Worm (Caenorhabditis elegans): ENCODE data around the gene frpr-14.

Gene frpr-14

ce11 chrII:675822-676221 is 25.1 kb downstream of the frpr-14 start:
- TF ChIP-seq ceh-19 (GFP tag; optimal IDR thresholded peaks at IDR 0.05) (no peak), ceh-48 (tag; optimal IDR thresholded peaks at IDR 0.05) (no peak), tbx-2 (tag; optimal IDR thresholded peaks at IDR 0.05) (no peak), F13H6.1 (tag; optimal IDR thresholded peaks at IDR 0.05) (no peak), ceh-2 (tag; optimal IDR thresholded peaks at IDR 0.05) (no peak), ceh-30 (tag; optimal IDR thresholded peaks at IDR 0.05) (no peak), ama-1 (optimal IDR thresholded peaks at IDR 0.05) (no peak), unc-55 (GFP tag; optimal IDR thresholded peaks at IDR 0.05) (no peak), unc-3 (GFP tag; conservative IDR thresholded peaks at IDR 0.05) (no peak), unc-3 (tag; optimal IDR thresholded peaks at IDR 0.05) (no peak), eyg-1 (tag; optimal IDR thresholded peaks at IDR 0.05) (no peak), hlh-15 (tag; optimal IDR thresholded peaks at IDR 0.05) (no peak), hlh-13 (GFP tag; optimal IDR thresholded peaks at IDR 0.05) (no peak), ref-2 (tag; optimal IDR thresholded peaks at IDR 0.05) (no peak), dve-1 (tag; optimal IDR thresholded peaks at IDR 0.05) (no peak)

- TF ChIP-seq zip-5 (tag; optimal IDR thresholded peaks at IDR 0.05) (no peak), unc-3 (GFP tag; conservative IDR thresholded peaks at IDR 0.05) (no peak), unc-3 (tag; optimal IDR thresholded peaks at IDR 0.05) (no peak), ceh-9 (tag; optimal IDR thresholded peaks at IDR 0.05) (no peak), pag-3 (tag; optimal IDR thresholded peaks at IDR 0.05; ENCODE audit: borderline replicate concordance) (no peak), ttx-3 (tag; optimal IDR thresholded peaks at IDR 0.05) (no peak), pat-9 (tag; optimal IDR thresholded peaks at IDR 0.05) (no peak), sdc-2 (tag; optimal IDR thresholded peaks at IDR 0.05) (no peak), ztf-16 (tag; optimal IDR thresholded peaks at IDR 0.05) (no peak), odd-2 (tag; optimal IDR thresholded peaks at IDR 0.05) (no peak)
These were observed 27.8 kb downstream of the frpr-14 start, which contains the start of gene T02H6.9 for ce11 chrII:678581-678980. Gene T02H6.9 (plus strand): TSS chrII:678881.

- no peak for TF ChIP-seq ceh-18 (tag; optimal IDR thresholded peaks at IDR 0.05)
- no peak for TF ChIP-seq syd-9 (tag; optimal IDR thresholded peaks at IDR 0.05)
- TF ChIP-seq C08G9.2 (tag; optimal IDR thresholded peaks at IDR 0.05): no peak
- no peak for TF ChIP-seq pha-2 (tag; optimal IDR thresholded peaks at IDR 0.05)
These were observed 29.9 kb downstream of the frpr-14 start, which contains the start of the genes T02H6.10 and T02H6.8 for ce11 chrII:680612-681011. Gene T02H6.10 (minus strand): TSS chrII:680712. Gene T02H6.8 (plus strand): TSS chrII:680832.

ce11 chrII:682326-682725 is 31.6 kb downstream of the frpr-14 start, which contains the start of gene T02H6.7:
Gene T02H6.7 (plus strand): TSS chrII:682626.
- no peak for TF ChIP-seq ets-4 (tag; optimal IDR thresholded peaks at IDR 0.05)

DNA sequence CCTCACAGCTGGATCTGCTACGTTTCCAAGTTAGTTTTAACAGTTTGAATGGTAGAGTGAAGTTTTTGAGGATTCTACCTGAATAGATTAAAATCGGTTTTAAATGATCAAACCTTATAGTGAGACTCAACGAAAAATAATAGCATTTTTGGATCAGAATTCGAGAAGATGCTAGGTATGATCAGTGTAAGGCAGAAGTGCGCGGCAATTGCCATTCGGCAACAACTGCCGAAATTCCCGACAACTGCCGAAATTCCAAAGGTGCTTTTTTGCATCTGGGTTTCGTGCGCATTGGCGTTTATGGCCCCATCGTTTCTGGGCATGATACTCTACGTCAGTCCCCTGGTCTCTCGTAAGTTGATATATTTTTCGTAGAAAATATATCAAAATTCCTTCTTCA is 32.7 kb downstream of the frpr-14 start, which contains the start of gene T02H6.6:
Gene T02H6.6, plus strand, starts transcription at position 301 of the 400 bp plus-strand sequence.
- TF ChIP-seq K02D7.2 (tag; optimal IDR thresholded peaks at IDR 0.05) (no peak), unc-86 (tag; optimal IDR thresholded peaks at IDR 0.05) (no peak), pax-1 (tag; optimal IDR thresholded peaks at IDR 0.05) (no peak), pros-1 (tag; optimal IDR thresholded peaks at IDR 0.05) (no peak), rnt-1 (tag; optimal IDR thresholded peaks at IDR 0.05) (no peak), lin-11 (tag; optimal IDR thresholded peaks at IDR 0.05) (no peak), madf-2 (tag; optimal IDR thresholded peaks at IDR 0.05) (no peak), sox-4 (tag; optimal IDR thresholded peaks at IDR 0.05) (no peak), eyg-1 (tag; optimal IDR thresholded peaks at IDR 0.05) (no peak), ttx-3 (tag; optimal IDR thresholded peaks at IDR 0.05) (no peak), ceh-31 (tag; optimal IDR thresholded peaks at IDR 0.05) (no peak), ceh-2 (tag; optimal IDR thresholded peaks at IDR 0.05) (no peak), unc-55 (GFP tag; optimal IDR thresholded peaks at IDR 0.05) (no peak), ceh-18 (tag; optimal IDR thresholded peaks at IDR 0.05) (no peak), pha-4 (tag; optimal IDR thresholded peaks at IDR 0.05) (no peak), pat-9 (tag; optimal IDR thresholded peaks at IDR 0.05) (no peak), unc-3 (GFP tag; conservative IDR thresholded peaks at IDR 0.05) (no peak), unc-3 (tag; optimal IDR thresholded peaks at IDR 0.05) (no peak), gmeb-2 (tag; optimal IDR thresholded peaks at IDR 0.05) (no peak)
